Worm (Caenorhabditis elegans) whole organism, L1 larva: ENCODE results near the gene srg-31.

Source experiments
- blmp-1 ChIP-seq: fragments of 150-350 bp; optimal IDR thresholded peaks from 2 replicates; lab custom pipeline; 2014; ENCODE audit warnings: missing biosample characterization, missing genetic modification characterization
- lin-15B ChIP-seq: fragments of 150-350 bp; sonication (generic microtip); optimal IDR thresholded peaks from 3 replicates; lab custom pipeline; 2014; ENCODE audit warnings: missing biosample characterization, missing genetic modification characterization
- nhr-77 ChIP-seq: fragments of 150-350 bp; optimal IDR thresholded peaks from 2 replicates; lab custom pipeline; 2014; ENCODE audit warnings: missing biosample characterization, missing genetic modification characterization
- sptf-1 ChIP-seq: fragments of 150-350 bp; optimal IDR thresholded peaks from 2 replicates; lab custom pipeline; 2014; ENCODE audit warnings: missing biosample characterization, missing genetic modification characterization
- tbx-2 ChIP-seq: sonication (generic microtip); optimal IDR thresholded peaks from 2 replicates; lab custom pipeline; 2016; ENCODE audit warnings: missing genetic modification characterization, missing compliant biosample characterization
- unc-30 ChIP-seq: sonication (generic microtip); optimal IDR thresholded peaks from 2 replicates; lab custom pipeline; 2017; ENCODE audit warnings: missing biosample characterization, missing genetic modification characterization
- ztf-4 ChIP-seq: fragments of 150-350 bp; optimal IDR thresholded peaks from 2 replicates; lab custom pipeline; 2014; ENCODE audit warnings: missing biosample characterization, missing genetic modification characterization

- TF ChIP-seq blmp-1 (no peak), unc-30 (no peak), tbx-2 (no peak), ztf-4 (tag; lab: Kevin White, UChicago) (no peak), sptf-1 (tag; lab: Kevin White, UChicago) (no peak), lin-15B (tag; lab: Kevin White, UChicago) (no peak), nhr-77 (tag; lab: Kevin White, UChicago) (no peak)
These were observed 19.5 kb downstream of the srg-31 start, which contains the start of gene lipl-6 for ce11 chrV:6934212-6934611.
